Worm (Caenorhabditis elegans) whole organism, L4 larva: ENCODE measurements around the gene rgs-11.

ENCODE experiments used
- R02D3.7 ChIP-seq: fragments of 150-350 bp; sonication (generic microtip); optimal IDR thresholded peaks from 3 replicates; lab custom pipeline; 2014; ENCODE audit warnings: missing biosample characterization, missing genetic modification characterization
- Y105C5A.15 ChIP-seq: fragments of 200-800 bp; sonication (Bioruptor generic); IDR thresholded peaks from 2 replicates; pipeline ENCODE4 v1.3.6; 2022; ENCODE audit warnings: missing genetic modification characterization, missing compliant biosample characterization
- dpl-1 ChIP-seq: fragments of 150-350 bp; optimal IDR thresholded peaks from 2 replicates; lab custom pipeline; 2014; ENCODE audit warnings: missing biosample characterization, missing genetic modification reagents, missing genetic modification characterization
- egl-27 ChIP-seq: sonication (generic microtip); optimal IDR thresholded peaks from 3 replicates; lab custom pipeline; 2017; ENCODE audit warnings: missing biosample characterization, missing genetic modification reagents, missing genetic modification characterization
- lin-39 ChIP-seq: fragments of 150-350 bp; optimal IDR thresholded peaks from 2 replicates; lab custom pipeline; 2014; ENCODE audit warnings: missing biosample characterization, missing genetic modification reagents, missing genetic modification characterization
- nhr-28 ChIP-seq: fragments of 150-350 bp; optimal IDR thresholded peaks from 2 replicates; lab custom pipeline; 2014; ENCODE audit warnings: missing biosample characterization, missing genetic modification characterization
- nhr-76 ChIP-seq: fragments of 150-350 bp; optimal IDR thresholded peaks from 2 replicates; lab custom pipeline; 2014; ENCODE audit warnings: missing biosample characterization, missing genetic modification characterization

DNA sequence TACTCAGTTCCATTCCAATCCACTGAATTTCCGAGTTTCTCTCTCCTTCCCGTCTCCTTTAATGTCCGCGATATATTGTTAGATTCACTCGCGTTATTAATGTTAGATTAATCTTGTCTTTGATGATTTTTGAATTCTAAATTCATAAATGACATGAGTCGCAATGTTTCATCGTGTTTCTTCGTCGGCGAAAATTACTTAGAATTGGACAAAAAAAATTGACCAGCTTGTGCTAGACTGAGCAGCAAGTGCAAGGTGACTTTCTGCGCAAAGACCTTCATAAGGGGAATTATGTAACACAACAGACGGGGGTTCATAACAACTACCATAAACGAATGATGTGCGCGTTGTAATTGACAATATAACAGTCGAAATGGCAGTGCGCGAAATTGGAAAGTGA, 6.0 kb upstream of the rgs-11 start:
- TF ChIP-seq nhr-76 (tag; lab: Kevin White, UChicago) (no peak), Y105C5A.15 (GFP tag; lab: Robert Waterston, UW) (no peak), R02D3.7 (tag; lab: Kevin White, UChicago) (no peak), nhr-28 (no peak), dpl-1 (GFP tag; lab: Kevin White, UChicago) (no peak), egl-27 (tag; lab: Kevin White, UChicago) (no peak), lin-39 (tag; lab: Kevin White, UChicago) (no peak)
